Worm (Caenorhabditis elegans): Measurements from ENCODE around the gene dgk-1.

DNA sequence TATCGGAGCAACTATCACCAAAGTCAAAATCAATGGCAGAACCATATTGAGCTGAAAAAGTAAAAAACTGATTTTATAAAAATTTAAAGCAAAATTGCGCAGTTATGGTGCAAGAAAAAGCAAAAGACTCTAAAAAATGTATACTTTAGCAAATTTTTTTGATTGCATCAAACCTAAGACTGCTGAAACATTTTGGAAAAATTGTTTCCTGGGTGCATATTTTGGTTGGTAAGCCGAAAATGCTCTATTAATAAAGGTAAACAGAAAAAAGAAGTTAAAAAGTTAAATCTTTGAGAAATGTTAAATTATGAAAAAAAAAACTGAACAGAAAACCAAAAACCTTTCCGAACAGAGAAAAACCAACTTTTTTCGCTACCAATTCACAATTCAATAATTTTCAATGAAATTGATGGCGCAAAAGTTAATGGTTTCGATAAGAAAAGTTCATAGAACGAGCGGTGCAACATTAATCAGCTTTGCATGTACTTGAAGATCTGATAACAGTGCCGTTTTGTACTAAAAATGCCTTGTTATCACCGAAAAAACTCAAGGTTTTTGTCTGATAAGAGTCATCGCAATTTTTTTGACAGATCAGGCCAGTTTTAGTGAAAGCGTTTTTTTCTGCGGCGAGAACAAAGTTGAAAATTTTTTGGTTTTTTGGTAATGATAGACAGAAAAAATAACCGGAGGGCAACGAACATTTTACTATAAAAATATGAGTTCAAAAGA lies 13.1 kb downstream of the dgk-1 start, which contains the start of gene abhd-3.2:
- no peak for TF ChIP-seq him-1 (tag; optimal IDR thresholded peaks at IDR 0.05)
- no peak for TF ChIP-seq dao-5 (tag; optimal IDR thresholded peaks at IDR 0.05)
